Worm (Caenorhabditis elegans) whole organism, L4 larva: ENCODE measurements around the gene T21C9.11.

Source experiments
- F10B5.3 ChIP-seq: sonication (generic microtip); optimal IDR thresholded peaks from 2 replicates; lab custom pipeline; 2016; ENCODE audit warnings: mild to moderate bottlenecking, missing genetic modification characterization, missing compliant biosample characterization
- F26F4.8 ChIP-seq: fragments of 200-800 bp; sonication (Bioruptor generic); conservative IDR thresholded peaks from 2 replicates; pipeline ENCODE4 v1.3.6; 2022; ENCODE audit warnings: missing genetic modification characterization, missing compliant biosample characterization
- F37D6.2 ChIP-seq: sonication (generic microtip); optimal IDR thresholded peaks from 2 replicates; lab custom pipeline; 2016; ENCODE audit warnings: mild to moderate bottlenecking, missing genetic modification characterization, missing compliant biosample characterization
- F44E2.7 ChIP-seq: fragments of 200-800 bp; sonication (Bioruptor generic); IDR thresholded peaks from 2 replicates; pipeline ENCODE4 v2.1.2; 2022; ENCODE audit warnings: missing genetic modification characterization, missing compliant biosample characterization
- F49E8.2 ChIP-seq: sonication (generic microtip); optimal IDR thresholded peaks from 2 replicates; lab custom pipeline; 2016; ENCODE audit warnings: missing compliant biosample characterization, mild to moderate bottlenecking, missing genetic modification characterization, borderline replicate concordance
- R02D3.7 ChIP-seq: fragments of 150-350 bp; sonication (generic microtip); optimal IDR thresholded peaks from 3 replicates; lab custom pipeline; 2014; ENCODE audit warnings: missing biosample characterization, missing genetic modification characterization
- Y105C5A.15 ChIP-seq: fragments of 200-800 bp; sonication (Bioruptor generic); IDR thresholded peaks from 2 replicates; pipeline ENCODE4 v1.3.6; 2022; ENCODE audit warnings: missing genetic modification characterization, missing compliant biosample characterization
- Y5F2A.4 ChIP-seq: fragments of 200-800 bp; sonication (Bioruptor generic); optimal IDR thresholded peaks from 2 replicates; lab custom pipeline; 2018; ENCODE audit warnings: mild to moderate bottlenecking, missing genetic modification characterization, missing compliant biosample characterization
- Y75B8A.6 ChIP-seq: fragments of 200-800 bp; sonication (Bioruptor generic); IDR thresholded peaks from 2 replicates; pipeline ENCODE4 v1.3.6; 2022; ENCODE audit warnings: missing genetic modification reagents, missing genetic modification characterization, missing compliant biosample characterization
- aha-1 ChIP-seq: fragments of 150-350 bp; peaks from one replicate; lab custom pipeline; 2014; ENCODE audit warnings: missing biosample characterization, missing genetic modification characterization
- aly-2 ChIP-seq: sonication (generic microtip); optimal IDR thresholded peaks from 2 replicates; lab custom pipeline; 2018; ENCODE audit warnings: missing biosample characterization, missing genetic modification characterization
- ama-1 ChIP-seq: fragments of 150-350 bp; optimal IDR thresholded peaks from 2 replicates; lab custom pipeline; 2014; ENCODE audit warnings: inconsistent platforms, mixed read lengths
- arid-1 ChIP-seq: fragments of 200-800 bp; sonication (Bioruptor generic); conservative IDR thresholded peaks from 2 replicates; pipeline ENCODE4 v1.3.6; 2022; ENCODE audit warnings: missing genetic modification reagents, missing genetic modification characterization, missing compliant biosample characterization
- ceh-28 ChIP-seq: fragments of 150-350 bp; optimal IDR thresholded peaks from 2 replicates; lab custom pipeline; 2014; ENCODE audit warnings: missing biosample characterization, missing genetic modification reagents, missing genetic modification characterization
- ceh-62 ChIP-seq: sonication (generic microtip); optimal IDR thresholded peaks from 2 replicates; lab custom pipeline; 2017; ENCODE audit warnings: missing biosample characterization, missing genetic modification characterization
- cey-2 ChIP-seq: sonication (generic microtip); optimal IDR thresholded peaks from 3 replicates; lab custom pipeline; 2017; ENCODE audit warnings: missing genetic modification characterization, mild to moderate bottlenecking, missing compliant biosample characterization, antibody characterized with exemption, borderline replicate concordance; ENCODE audit not compliant: insufficient read depth
- daf-16 ChIP-seq, 3 experiments: sonication (generic microtip); optimal IDR thresholded peaks; 2 replicates each; lab custom pipeline; 2016 to 2017; ENCODE audit warnings: missing genetic modification characterization in 3 of 3, missing genetic modification reagents in 3 of 3, mild to moderate bottlenecking in 2 of 3, missing compliant biosample characterization in 2 of 3, missing biosample characterization in 1 of 3, moderate library complexity in 1 of 3
- dmd-6 ChIP-seq: fragments of 200-800 bp; sonication (Bioruptor generic); IDR thresholded peaks from 2 replicates; pipeline ENCODE4 v1.3.6; 2022; ENCODE audit warnings: missing genetic modification reagents, missing genetic modification characterization, missing compliant biosample characterization
- dmd-8 ChIP-seq: fragments of 200-800 bp; sonication (Bioruptor generic); IDR thresholded peaks from 2 replicates; pipeline ENCODE4 v1.3.6; 2022; ENCODE audit warnings: missing genetic modification characterization, missing compliant biosample characterization
- dmd-9 ChIP-seq: fragments of 200-800 bp; sonication (Bioruptor generic); IDR thresholded peaks from 2 replicates; pipeline ENCODE4 v1.3.6; 2022; ENCODE audit warnings: missing genetic modification reagents, missing genetic modification characterization, missing compliant biosample characterization
- dve-1 ChIP-seq: sonication (generic microtip); optimal IDR thresholded peaks from 2 replicates; lab custom pipeline; 2017; ENCODE audit warnings: antibody characterized with exemption, mild to moderate bottlenecking, missing genetic modification characterization, missing compliant biosample characterization; ENCODE audit not compliant: insufficient read depth
- egl-43 ChIP-seq: fragments of 200-800 bp; sonication (Bioruptor generic); IDR thresholded peaks from 2 replicates; pipeline ENCODE4 v1.3.6; 2022; ENCODE audit warnings: missing genetic modification reagents, missing genetic modification characterization, missing compliant biosample characterization
- fos-1 ChIP-seq: fragments of 150-350 bp; optimal IDR thresholded peaks from 2 replicates; lab custom pipeline; 2014; ENCODE audit warnings: missing biosample characterization, missing genetic modification characterization
- hlh-11 ChIP-seq: fragments of 200-800 bp; sonication (Bioruptor generic); optimal IDR thresholded peaks from 2 replicates; lab custom pipeline; 2018; ENCODE audit warnings: mild to moderate bottlenecking, missing genetic modification characterization, missing compliant biosample characterization
- hlh-30 ChIP-seq: sonication (generic microtip); optimal IDR thresholded peaks from 2 replicates; lab custom pipeline; 2017; ENCODE audit warnings: antibody characterized with exemption, mild to moderate bottlenecking, missing genetic modification characterization, missing compliant biosample characterization; ENCODE audit not compliant: insufficient read depth
- hmg-1.1 ChIP-seq: fragments of 200-800 bp; sonication (Bioruptor generic); IDR thresholded peaks from 2 replicates; pipeline ENCODE4 v1.3.6; 2022; ENCODE audit warnings: missing genetic modification reagents, missing genetic modification characterization, missing compliant biosample characterization
- lin-38 ChIP-seq: fragments of 200-800 bp; sonication (Bioruptor generic); IDR thresholded peaks from 2 replicates; pipeline ENCODE4 v1.3.6; 2022; ENCODE audit warnings: missing genetic modification reagents, missing genetic modification characterization, missing compliant biosample characterization
- lin-39 ChIP-seq: fragments of 150-350 bp; optimal IDR thresholded peaks from 2 replicates; lab custom pipeline; 2014; ENCODE audit warnings: missing biosample characterization, missing genetic modification reagents, missing genetic modification characterization
- madf-5 ChIP-seq, 2 experiments: fragments of 200-800 bp; sonication (Bioruptor generic); IDR thresholded peaks; 2 replicates each; pipeline ENCODE4 v1.3.6; 2022; ENCODE audit warnings: missing compliant biosample characterization in 2 of 2, missing genetic modification characterization in 2 of 2
- mdt-29 ChIP-seq: fragments of 200-800 bp; sonication (Bioruptor generic); IDR thresholded peaks from 2 replicates; pipeline ENCODE4 v1.3.6; 2022; ENCODE audit warnings: missing genetic modification reagents, missing genetic modification characterization, missing compliant biosample characterization
- mxl-3 ChIP-seq: fragments of 200-800 bp; sonication (Bioruptor generic); optimal IDR thresholded peaks from 2 replicates; lab custom pipeline; 2018; ENCODE audit warnings: mild to moderate bottlenecking, missing genetic modification characterization, missing compliant biosample characterization
- nhr-102 ChIP-seq: sonication (generic microtip); optimal IDR thresholded peaks from 2 replicates; lab custom pipeline; 2016; ENCODE audit warnings: mild to moderate bottlenecking, missing genetic modification characterization, moderate library complexity, missing compliant biosample characterization
- nhr-237 ChIP-seq: sonication (generic microtip); optimal IDR thresholded peaks from 2 replicates; lab custom pipeline; 2017; ENCODE audit warnings: missing biosample characterization, missing genetic modification characterization
- nhr-28 ChIP-seq: fragments of 150-350 bp; optimal IDR thresholded peaks from 2 replicates; lab custom pipeline; 2014; ENCODE audit warnings: missing biosample characterization, missing genetic modification characterization
- nhr-41 ChIP-seq: fragments of 200-800 bp; sonication (Bioruptor generic); IDR thresholded peaks from 2 replicates; pipeline ENCODE4 v1.3.6; 2022; ENCODE audit warnings: missing genetic modification reagents, missing genetic modification characterization, missing compliant biosample characterization
- nhr-42 ChIP-seq: fragments of 200-800 bp; sonication (Bioruptor generic); IDR thresholded peaks from 2 replicates; pipeline ENCODE4 v1.3.6; 2022; ENCODE audit warnings: missing genetic modification characterization, missing compliant biosample characterization
- nhr-48 ChIP-seq: sonication (generic microtip); optimal IDR thresholded peaks from 2 replicates; lab custom pipeline; 2016; ENCODE audit warnings: mild to moderate bottlenecking, missing genetic modification characterization, missing compliant biosample characterization
- nhr-6 ChIP-seq: fragments of 150-350 bp; optimal IDR thresholded peaks from 2 replicates; lab custom pipeline; 2014; ENCODE audit warnings: missing biosample characterization, missing genetic modification characterization
- nhr-77 ChIP-seq: fragments of 150-350 bp; optimal IDR thresholded peaks from 2 replicates; lab custom pipeline; 2014; ENCODE audit warnings: missing biosample characterization, missing genetic modification characterization
- pha-4 ChIP-seq, 2 experiments: fragments of 150-350 bp in 1 of 2; fragments of 200-800 bp in 1 of 2; sonication (Bioruptor generic) in 1 of 2; IDR thresholded peaks in 1 of 2; optimal IDR thresholded peaks in 1 of 2; 2 replicates each; pipeline versions ENCODE4 v1.3.6 to Lab custom; 2014 to 2022; ENCODE audit warnings: missing genetic modification characterization in 2 of 2, missing genetic modification reagents in 2 of 2, missing biosample characterization in 1 of 2, missing compliant biosample characterization in 1 of 2
- php-3 ChIP-seq: fragments of 200-800 bp; sonication (Bioruptor generic); IDR thresholded peaks from 2 replicates; pipeline ENCODE4 v1.3.6; 2022; ENCODE audit warnings: missing genetic modification reagents, missing genetic modification characterization, missing compliant biosample characterization
- pqm-1 ChIP-seq: sonication (generic microtip); optimal IDR thresholded peaks from 2 replicates; lab custom pipeline; 2017; ENCODE audit warnings: missing biosample characterization, missing genetic modification characterization
- rbr-2 ChIP-seq: sonication (generic microtip); optimal IDR thresholded peaks from 2 replicates; lab custom pipeline; 2016; ENCODE audit warnings: missing genotype, missing genetic modification characterization, missing compliant biosample characterization
- set-16 ChIP-seq: fragments of 200-800 bp; sonication (Bioruptor generic); IDR thresholded peaks from 2 replicates; pipeline ENCODE4 v1.3.6; 2022; ENCODE audit warnings: missing genetic modification reagents, missing genetic modification characterization, missing compliant biosample characterization
- skn-1 ChIP-seq: fragments of 150-350 bp; optimal IDR thresholded peaks from 2 replicates; lab custom pipeline; 2014; ENCODE audit warnings: missing biosample characterization, missing genetic modification characterization
- snpc-4 ChIP-seq: fragments of 150-350 bp; optimal IDR thresholded peaks from 2 replicates; lab custom pipeline; 2014; ENCODE audit warnings: missing biosample characterization, missing genetic modification characterization
- spr-3 ChIP-seq: fragments of 200-800 bp; sonication (Bioruptor generic); optimal IDR thresholded peaks from 2 replicates; lab custom pipeline; 2018; ENCODE audit warnings: mild to moderate bottlenecking, missing genetic modification characterization, missing compliant biosample characterization
- vab-7 ChIP-seq: fragments of 200-800 bp; sonication (Bioruptor generic); IDR thresholded peaks from 2 replicates; pipeline ENCODE4 v1.3.6; 2022; ENCODE audit warnings: missing genetic modification reagents, missing genetic modification characterization, missing compliant biosample characterization
- zfp-2 ChIP-seq: sonication (generic microtip); optimal IDR thresholded peaks from 2 replicates; lab custom pipeline; 2016; ENCODE audit warnings: mild to moderate bottlenecking, missing genetic modification characterization, missing compliant biosample characterization
- zip-2 ChIP-seq: fragments of 150-350 bp; optimal IDR thresholded peaks from 2 replicates; lab custom pipeline; 2014; ENCODE audit warnings: missing biosample characterization, missing genetic modification characterization

T21C9.11 gene

DNA sequence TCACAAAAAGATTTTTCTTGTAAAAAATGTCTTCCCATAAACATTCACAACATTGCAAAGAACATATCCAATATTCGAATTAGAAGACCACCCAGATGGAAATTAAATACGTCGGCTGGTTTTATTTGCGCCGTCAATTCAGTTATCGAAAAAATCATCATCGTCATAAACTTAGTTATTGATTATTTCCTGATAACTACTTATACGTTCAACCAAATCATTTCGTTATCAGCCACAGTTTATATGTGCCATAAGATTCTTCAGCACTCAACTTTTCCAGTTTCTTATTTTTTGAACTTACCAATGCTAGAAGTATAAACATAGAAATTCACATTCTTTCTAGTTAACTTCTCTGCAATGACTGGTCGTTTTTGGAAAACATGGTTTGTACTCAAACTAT, 14.1 kb downstream of the T21C9.11 start:
- TF ChIP-seq pqm-1 (tag; lab: Kevin White, UChicago) (peak; percentile 83), fos-1 (tag; lab: Kevin White, UChicago) (no peak), dve-1 (peak; percentile 27), nhr-28 (peak; percentile 72), php-3 (GFP tag; lab: Robert Waterston, UW) (peak; percentile 88), nhr-48 (no peak), ama-1 (lab: Kevin White, UChicago) (no peak), nhr-77 (peak; percentile 29), mxl-3 (GFP tag; lab: Kevin White, UChicago) (no peak), spr-3 (GFP tag; lab: Kevin White, UChicago) (no peak), hlh-11 (peak; percentile 46), daf-16 (GFP tag; optimal IDR thresholded peaks at IDR 0.05; lab: Kevin White, UChicago) (no peak), daf-16 (tag; optimal IDR thresholded peaks at IDR 0.05; lab: Kevin White, UChicago) (peak; percentile 57), dmd-6 (GFP tag; lab: Robert Waterston, UW) (peak; percentile 58; the same call in 1 of the 2 replicates)

DNA sequence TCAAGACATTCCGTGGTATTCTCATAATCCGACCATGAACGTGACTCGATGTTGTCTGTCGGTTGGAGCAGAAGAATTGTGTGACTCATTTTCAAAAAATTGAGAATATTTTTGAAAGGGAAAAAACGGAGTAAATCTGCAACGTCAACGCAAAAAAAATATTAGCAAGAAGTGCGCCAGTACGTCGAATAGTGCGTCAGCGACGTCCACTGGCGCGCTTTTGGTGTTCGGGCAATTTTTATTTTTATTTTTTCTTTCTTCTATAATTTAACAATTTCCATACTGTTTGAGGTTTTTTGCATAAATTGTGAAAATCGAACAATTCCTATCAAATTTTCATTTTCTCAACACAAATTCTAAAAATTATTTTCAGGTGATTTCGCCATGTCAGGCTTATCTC, 15.8 kb downstream of the T21C9.11 start, which contains the start of the genes erh-1 and lpd-9:
Gene erh-1, minus strand, starts transcription at position 204 of the 400 bp plus-strand sequence.
Gene lpd-9, plus strand, starts transcription at position 368 of the 400 bp plus-strand sequence.
- TF ChIP-seq pqm-1 (tag; lab: Kevin White, UChicago) (no peak), nhr-6 (tag; lab: Kevin White, UChicago) (no peak), Y105C5A.15 (GFP tag; lab: Robert Waterston, UW) (no peak), pha-4 (GFP tag; IDR thresholded peaks at IDR 0.05; lab: Robert Waterston, UW) (peak; percentile 62; the same call in 1 of the 2 replicates), pha-4 (tag; optimal IDR thresholded peaks at IDR 0.05; lab: Kevin White, UChicago) (peak; percentile 82), R02D3.7 (tag; lab: Kevin White, UChicago) (no peak), arid-1 (GFP tag; lab: Robert Waterston, UW) (0 out of 2 replicates have a peak, but pooled peaks have one; percentile 24), nhr-102 (tag; lab: Kevin White, UChicago) (peak; percentile 76), nhr-42 (no peak), ceh-62 (tag; lab: Kevin White, UChicago) (no peak), nhr-77 (peak; percentile 46), vab-7 (GFP tag; lab: Robert Waterston, UW) (no peak), Y5F2A.4 (no peak), zfp-2 (tag; lab: Kevin White, UChicago) (peak; percentile 20), F44E2.7 (GFP tag; lab: Robert Waterston, UW) (no peak), dmd-9 (GFP tag; lab: Robert Waterston, UW) (no peak), egl-43 (GFP tag; lab: Robert Waterston, UW) (no peak), nhr-41 (GFP tag; lab: Robert Waterston, UW) (no peak), skn-1 (no peak), rbr-2 (tag; lab: Kevin White, UChicago) (peak; percentile 77), ceh-28 (tag; lab: Kevin White, UChicago) (no peak), F37D6.2 (tag; lab: Kevin White, UChicago) (peak; percentile 50), hmg-1.1 (GFP tag; lab: Robert Waterston, UW) (peak; percentile 76; the same call in 1 of the 2 replicates), dmd-8 (GFP tag; lab: Robert Waterston, UW) (no peak), lin-38 (GFP tag; lab: Robert Waterston, UW) (peak; percentile 84), Y75B8A.6 (GFP tag; lab: Robert Waterston, UW) (no peak), hlh-30 (tag; lab: Kevin White, UChicago) (peak; percentile 62), snpc-4 (tag; lab: Kevin White, UChicago) (no peak), zip-2 (tag; lab: Kevin White, UChicago) (no peak), madf-5 (GFP tag; IDR thresholded peaks at IDR 0.05; lab: Robert Waterston, UW) (no peak), ama-1 (lab: Kevin White, UChicago) (no peak), nhr-237 (tag; lab: Kevin White, UChicago) (no peak), lin-39 (tag; lab: Kevin White, UChicago) (no peak), F49E8.2 (peak; percentile 33), aha-1 (tag; lab: Kevin White, UChicago) (no peak), aly-2 (no peak), cey-2 (no peak), set-16 (no peak), mdt-29 (GFP tag; lab: Robert Waterston, UW) (0 out of 2 replicates have a peak, but pooled peaks have one; percentile 29), F10B5.3 (tag; lab: Kevin White, UChicago) (peak; percentile 49), F26F4.8 (no peak)
